Fruit fly (Drosophila melanogaster): ENCODE measurements around the gene wrm1.

Gene wrm1

DNA sequence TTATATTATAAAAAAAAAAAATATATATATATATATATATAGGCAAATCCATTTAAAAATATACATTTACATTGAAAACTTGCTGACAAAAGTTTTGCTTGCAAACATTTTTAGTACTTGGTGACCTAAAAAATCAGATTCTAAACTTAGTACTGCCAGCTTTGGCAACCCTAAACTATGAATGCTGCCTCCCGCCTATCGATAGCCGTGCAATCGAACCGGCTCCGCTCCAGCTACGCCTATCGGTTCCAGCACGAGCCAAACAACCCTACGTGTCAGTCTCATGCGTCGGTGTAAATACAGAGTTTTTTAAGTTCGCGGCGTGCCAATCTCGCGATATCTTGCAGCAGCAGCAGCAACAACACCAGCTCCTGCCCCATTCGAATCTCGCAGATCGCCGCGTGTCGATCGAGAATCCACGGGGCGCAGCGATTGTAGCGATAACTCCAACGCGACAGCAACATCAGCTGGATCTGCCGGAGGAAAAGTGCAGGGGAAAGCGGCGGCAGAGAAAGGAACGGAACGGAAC, 25.4 kb upstream of the wrm1 start, which contains the start of gene Sec63 (continued):
- TF ChIP-seq CG32532 (GFP tag; IDR thresholded peaks at IDR 0.05), result peak; percentile 61
- TF ChIP-seq Ravus (GFP tag; IDR thresholded peaks at IDR 0.05), result 0 out of 2 replicates have a peak, but pooled peaks have one; percentile 9
- TF ChIP-seq h (optimal IDR thresholded peaks at IDR 0.05), result no peak
- TF ChIP-seq Chrac-16 (GFP tag; optimal IDR thresholded peaks at IDR 0.05), result peak; percentile 38
- TF ChIP-seq rib (GFP tag; IDR thresholded peaks at IDR 0.05), result no peak
- TF ChIP-seq slp2 (GFP tag; optimal IDR thresholded peaks at IDR 0.05), result no peak
- TF ChIP-seq CG13775 (GFP tag; optimal IDR thresholded peaks at IDR 0.05), result peak; percentile 48
- TF ChIP-seq wek (GFP tag; optimal IDR thresholded peaks at IDR 0.05), result no peak
- TF ChIP-seq CG14710 (tag; optimal IDR thresholded peaks at IDR 0.05), result no peak
- TF ChIP-seq CG15601 (tag; optimal IDR thresholded peaks at IDR 0.05), result peak; percentile 50
- TF ChIP-seq TFAM (GFP tag; optimal IDR thresholded peaks at IDR 0.05), result no peak
- TF ChIP-seq dysf (GFP tag; IDR thresholded peaks at IDR 0.05), result no peak; the same call in 2 of the 3 replicates
- no peak for TF ChIP-seq CG10462 (GFP tag; optimal IDR thresholded peaks at IDR 0.05)
- TF ChIP-seq fd96Cb (tag; optimal IDR thresholded peaks at IDR 0.05), result peak; percentile 7
- peak; percentile 46 for TF ChIP-seq CG13123 (GFP tag; optimal IDR thresholded peaks at IDR 0.05)
- TF ChIP-seq ap (GFP tag; IDR thresholded peaks at IDR 0.05), result peak; percentile 49; the same call in 1 of the 2 replicates
- TF ChIP-seq CG5953 (GFP tag; IDR thresholded peaks at IDR 0.05), result no peak
- TF ChIP-seq vnd (GFP tag; IDR thresholded peaks at IDR 0.05; ENCODE audit: partially characterized antibody), result peak; percentile 78
- no peak for TF ChIP-seq gcm2 (GFP tag; optimal IDR thresholded peaks at IDR 0.05)
- TF ChIP-seq dmrt11E (tag; optimal IDR thresholded peaks at IDR 0.05), result no peak
- TF ChIP-seq kay (GFP tag; optimal IDR thresholded peaks at IDR 0.05), result no peak
- no peak for TF ChIP-seq Nf-YA (GFP tag; IDR thresholded peaks at IDR 0.05)
- TF ChIP-seq CG3163 (GFP tag; optimal IDR thresholded peaks at IDR 0.05), result no peak
- TF ChIP-seq hkb (optimal IDR thresholded peaks at IDR 0.05), result no peak
- peak; percentile 7; the same call in 1 of the 2 replicates for TF ChIP-seq hkb (GFP tag; IDR thresholded peaks at IDR 0.05)
- TF ChIP-seq mirr (GFP tag; optimal IDR thresholded peaks at IDR 0.05), result no peak
- TF ChIP-seq CG14667 (GFP tag; IDR thresholded peaks at IDR 0.05), result no peak
- no peak; the same call in 1 of the 2 replicates for TF ChIP-seq gsb (GFP tag; IDR thresholded peaks at IDR 0.05)
- peak in 1 of 2 experiments; percentile 32 for TF ChIP-seq bsh (GFP tag; optimal IDR thresholded peaks at IDR 0.05)
- peak; percentile 60 for TF ChIP-seq CG11504 (tag; optimal IDR thresholded peaks at IDR 0.05)
- TF ChIP-seq gfzf (GFP tag; optimal IDR thresholded peaks at IDR 0.05), result peak; percentile 13
- peak; percentile 7 for TF ChIP-seq tin (GFP tag; optimal IDR thresholded peaks at IDR 0.05)
- TF ChIP-seq Ets97D (GFP tag; optimal IDR thresholded peaks at IDR 0.05), result no peak
- peak; percentile 63 for TF ChIP-seq CG34224 (GFP tag; IDR thresholded peaks at IDR 0.05; ENCODE audit: partially characterized antibody)
- TF ChIP-seq CG15696 (tag; optimal IDR thresholded peaks at IDR 0.05), result peak; percentile 30
- TF ChIP-seq CG8290 (GFP tag; optimal IDR thresholded peaks at IDR 0.05), result peak; percentile 35
- TF ChIP-seq CG8290 (tag; optimal IDR thresholded peaks at IDR 0.05), result peak in 1 of 2 experiments; percentile 81
- peak; percentile 12 for TF ChIP-seq CG30020 (tag; optimal IDR thresholded peaks at IDR 0.05)
- peak; percentile 19; the same call in 1 of the 2 replicates for TF ChIP-seq sob (GFP tag; IDR thresholded peaks at IDR 0.05)
- TF ChIP-seq scrt (GFP tag; optimal IDR thresholded peaks at IDR 0.05), result no peak
- TF ChIP-seq tgo (GFP tag; IDR thresholded peaks at IDR 0.05), result no peak; the same call in 1 of the 3 replicates
- no peak for TF ChIP-seq tap (tag; optimal IDR thresholded peaks at IDR 0.05)
- peak; percentile 47; the same call in 1 of the 2 replicates for TF ChIP-seq H2.0 (GFP tag; IDR thresholded peaks at IDR 0.05)
- peak; percentile 78 for TF ChIP-seq CG2116 (GFP tag; optimal IDR thresholded peaks at IDR 0.05)
- no peak for TF ChIP-seq pum (GFP tag; optimal IDR thresholded peaks at IDR 0.05)
- no peak for TF ChIP-seq nom (GFP tag; optimal IDR thresholded peaks at IDR 0.05)
- TF ChIP-seq btn (GFP tag; optimal IDR thresholded peaks at IDR 0.05), result no peak
- TF ChIP-seq NfI (GFP tag; optimal IDR thresholded peaks at IDR 0.05), result peak; percentile 36
- peak; percentile 51 for TF ChIP-seq lilli (GFP tag; optimal IDR thresholded peaks at IDR 0.05)
- TF ChIP-seq CG7357 (GFP tag; IDR thresholded peaks at IDR 0.05), result 0 out of 3 replicates have a peak, but pooled peaks have one; percentile 24
- TF ChIP-seq CG7745 (tag; optimal IDR thresholded peaks at IDR 0.05), result no peak

All from whole organism, embryonic.